Worm (Caenorhabditis elegans) whole organism, young adult: ENCODE results near the gene F49F1.7.
"Not testable (repeated sequence)": the region's sequence is repeated elsewhere in the genome, so short reads cannot be mapped to it uniquely, and the experiment has no call there.

Experiments
- F57A8.1 ChIP-seq: fragments of 200-800 bp; sonication (Bioruptor generic); optimal IDR thresholded peaks from 2 replicates; lab custom pipeline; 2018; ENCODE audit warnings: mild to moderate bottlenecking, missing genetic modification characterization, moderate library complexity, missing compliant biosample characterization
- K11D2.4 ChIP-seq: fragments of 200-800 bp; sonication (Bioruptor generic); IDR thresholded peaks from 2 replicates; pipeline ENCODE4 v1.3.6; 2022; ENCODE audit warnings: missing genetic modification reagents, missing genetic modification characterization, missing compliant biosample characterization
- Y53G8AR.9 ChIP-seq: fragments of 200-800 bp; sonication (Bioruptor generic); conservative IDR thresholded peaks from 2 replicates; pipeline ENCODE4 v1.3.6; 2022; ENCODE audit warnings: missing genetic modification reagents, missing genetic modification characterization, missing compliant biosample characterization
- unc-62 ChIP-seq: fragments of 150-350 bp; optimal IDR thresholded peaks from 2 replicates; lab custom pipeline; 2014; ENCODE audit warnings: missing biosample characterization, missing genetic modification reagents, missing genetic modification characterization

DNA sequence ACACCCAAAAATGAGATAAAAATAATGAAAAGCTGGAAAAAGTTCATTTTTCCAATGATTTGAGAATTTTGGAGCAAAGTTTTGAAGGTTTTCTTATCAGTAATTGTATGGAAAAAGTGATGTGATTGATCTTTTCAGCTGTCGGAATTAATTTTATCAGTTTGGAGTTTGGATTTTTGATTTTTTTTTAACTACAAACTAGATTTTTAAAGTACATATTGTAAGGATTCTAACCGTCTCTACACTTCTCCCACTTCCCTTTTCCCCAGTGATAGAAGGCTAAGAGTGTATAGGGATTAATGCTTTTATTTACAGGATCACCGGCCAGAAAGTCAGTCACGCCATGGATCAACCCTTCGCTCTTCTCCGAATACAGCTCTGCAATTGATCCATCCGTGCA, at the start of gene F49F1.7:
- TF ChIP-seq Y53G8AR.9; K11D2.4 (GFP tag; lab: Robert Waterston, UW); unc-62; F57A8.1 (GFP tag; lab: Kevin White, UChicago): not testable (repeated sequence)
